Fruit fly (Drosophila melanogaster) whole organism, embryonic: Measurements from ENCODE around the gene Atu.
A peak's percentile ranks its signal among the peaks of the same experiment; 100 is the strongest.

Experiments used
- Antp ChIP-seq: fragments of 200-800 bp; sonication (Bioruptor generic); optimal IDR thresholded peaks from 3 replicates; lab custom pipeline; 2016; ENCODE audit warnings: missing biosample characterization, missing genetic modification characterization
- Awh ChIP-seq: fragments of 200-800 bp; sonication (Bioruptor generic); IDR thresholded peaks from 2 replicates; pipeline ENCODE4, ENCODE4 v1.3.6; 2022; ENCODE audit warnings: missing biosample characterization, missing genetic modification characterization
- CG10462 ChIP-seq: fragments of 200-800 bp; sonication (Bioruptor generic); optimal IDR thresholded peaks from 2 replicates; lab custom pipeline; 2016; ENCODE audit warnings: missing biosample characterization, missing genetic modification characterization
- CG11456 ChIP-seq: fragments of 200-800 bp; sonication (Bioruptor generic); IDR thresholded peaks from 3 replicates; pipeline ENCODE4 v1.3.6; 2022; ENCODE audit warnings: missing biosample characterization, missing genetic modification characterization
- CG13424 ChIP-seq: fragments of 200-800 bp; sonication (Bioruptor generic); optimal IDR thresholded peaks from 2 replicates; lab custom pipeline; 2019; ENCODE audit warnings: missing biosample characterization, mild to moderate bottlenecking, missing genetic modification characterization, moderate library complexity
- CG13624 ChIP-seq: fragments of 200-800 bp; sonication (Bioruptor generic); optimal IDR thresholded peaks from 2 replicates; lab custom pipeline; 2016; ENCODE audit warnings: missing biosample characterization, missing genetic modification characterization
- CG14667 ChIP-seq: fragments of 200-800 bp; sonication (Bioruptor generic); IDR thresholded peaks from 2 replicates; pipeline ENCODE4 v1.3.6; 2022; ENCODE audit warnings: missing biosample characterization, missing genetic modification characterization
- CG17612 ChIP-seq: fragments of 200-800 bp; sonication (Bioruptor generic); IDR thresholded peaks from 2 replicates; pipeline ENCODE4 v1.3.6; 2022; ENCODE audit warnings: missing biosample characterization, missing genetic modification characterization
- CG18599 ChIP-seq: fragments of 200-800 bp; sonication (Bioruptor generic); optimal IDR thresholded peaks from 3 replicates; lab custom pipeline; 2017; ENCODE audit warnings: missing biosample characterization, missing genetic modification characterization, mild to moderate bottlenecking, moderate library complexity, missing genetic modification reagents
- CG33557 ChIP-seq: fragments of 200-800 bp; sonication (Bioruptor generic); optimal IDR thresholded peaks from 2 replicates; lab custom pipeline; 2019; ENCODE audit warnings: missing biosample characterization, mild to moderate bottlenecking, missing genetic modification characterization, moderate library complexity
- CG3995 ChIP-seq: fragments of 200-800 bp; sonication (Bioruptor generic); optimal IDR thresholded peaks from 3 replicates; lab custom pipeline; 2016; ENCODE audit warnings: missing biosample characterization, missing genetic modification characterization
- CG4820 ChIP-seq: fragments of 200-800 bp; sonication (Bioruptor generic); optimal IDR thresholded peaks from 3 replicates; lab custom pipeline; 2016; ENCODE audit warnings: missing biosample characterization, missing genetic modification characterization
- CG5180 ChIP-seq: fragments of 200-800 bp; sonication (Bioruptor generic); optimal IDR thresholded peaks from 3 replicates; lab custom pipeline; 2017; ENCODE audit warnings: missing biosample characterization, missing genetic modification characterization, mild to moderate bottlenecking, moderate library complexity, missing genetic modification reagents
- CG7745 ChIP-seq: fragments of 200-800 bp; sonication (Bioruptor generic); optimal IDR thresholded peaks from 2 replicates; lab custom pipeline; 2018; ENCODE audit warnings: missing biosample characterization, mild to moderate bottlenecking, missing genetic modification characterization, moderate library complexity
- CG7963 ChIP-seq: fragments of 200-800 bp; sonication (Bioruptor generic); IDR thresholded peaks from 3 replicates; pipeline ENCODE4 v1.3.6; 2022; ENCODE audit warnings: missing biosample characterization, missing genetic modification characterization; ENCODE audit not compliant: partially characterized antibody
- CG8281 ChIP-seq: fragments of 200-800 bp; sonication (Bioruptor generic); optimal IDR thresholded peaks from 2 replicates; lab custom pipeline; 2018; ENCODE audit warnings: missing biosample characterization, mild to moderate bottlenecking, missing genetic modification characterization, moderate library complexity
- CHES-1-like ChIP-seq: fragments of 200-800 bp; sonication (Bioruptor generic); optimal IDR thresholded peaks from 2 replicates; lab custom pipeline; 2016; ENCODE audit warnings: missing biosample characterization, missing genetic modification characterization
- Camta ChIP-seq: fragments of 200-800 bp; sonication (Bioruptor generic); optimal IDR thresholded peaks from 2 replicates; lab custom pipeline; 2016; ENCODE audit warnings: missing biosample characterization, missing genetic modification characterization
- Chrac-16 ChIP-seq: fragments of 200-800 bp; sonication (Bioruptor generic); optimal IDR thresholded peaks from 3 replicates; lab custom pipeline; 2016; ENCODE audit warnings: missing biosample characterization, missing genetic modification characterization
- CrebB ChIP-seq: fragments of 200-800 bp; sonication (Bioruptor generic); optimal IDR thresholded peaks from 3 replicates; lab custom pipeline; 2018; ENCODE audit warnings: missing biosample characterization, mild to moderate bottlenecking, missing genetic modification characterization
- HmgZ ChIP-seq: fragments of 200-800 bp; sonication (Bioruptor generic); optimal IDR thresholded peaks from 2 replicates; lab custom pipeline; 2018; ENCODE audit warnings: missing biosample characterization, mild to moderate bottlenecking, missing genetic modification characterization
- Hr3 ChIP-seq: fragments of 200-800 bp; sonication (Bioruptor generic); optimal IDR thresholded peaks from 3 replicates; lab custom pipeline; 2016; ENCODE audit warnings: missing biosample characterization, missing genetic modification characterization
- Hr78 ChIP-seq, 2 experiments: fragments of 200-800 bp in 1 of 2; fragments of >200 bp in 1 of 2; sonication (Bioruptor generic) in 1 of 2; optimal IDR thresholded peaks; 2 replicates each; lab custom pipeline; 2017 to 2019; ENCODE audit warnings: missing biosample characterization in 2 of 2, missing genetic modification characterization in 2 of 2, mild to moderate bottlenecking in 1 of 2, moderate library complexity in 1 of 2
- MESR4 ChIP-seq: fragments of 200-800 bp; sonication (Bioruptor generic); optimal IDR thresholded peaks from 2 replicates; lab custom pipeline; 2018; ENCODE audit warnings: missing biosample characterization, mild to moderate bottlenecking, missing genetic modification characterization, moderate library complexity
- Pdp1 ChIP-seq, 2 experiments: fragments of 200-800 bp; sonication (Bioruptor generic); optimal IDR thresholded peaks; 3 replicates each; lab custom pipeline; 2016; ENCODE audit warnings: missing biosample characterization in 2 of 2, missing genetic modification characterization in 2 of 2, mild to moderate bottlenecking in 1 of 2, moderate library complexity in 1 of 2
- Sox100B ChIP-seq: fragments of 200-800 bp; sonication (Bioruptor generic); optimal IDR thresholded peaks from 3 replicates; lab custom pipeline; 2018; ENCODE audit warnings: missing biosample characterization, mild to moderate bottlenecking, missing genetic modification characterization
- Sox102F ChIP-seq: fragments of 200-800 bp; sonication (Bioruptor generic); optimal IDR thresholded peaks from 2 replicates; lab custom pipeline; 2018; ENCODE audit warnings: missing biosample characterization, mild to moderate bottlenecking, missing genetic modification characterization, moderate library complexity
- Xbp1 ChIP-seq: fragments of 200-800 bp; sonication (Bioruptor generic); optimal IDR thresholded peaks from 3 replicates; lab custom pipeline; 2016; ENCODE audit warnings: missing biosample characterization, mild to moderate bottlenecking, missing genetic modification characterization
- abd-A ChIP-seq: fragments of 200-800 bp; sonication (Bioruptor generic); optimal IDR thresholded peaks from 3 replicates; lab custom pipeline; 2019; ENCODE audit warnings: missing biosample characterization, mild to moderate bottlenecking, missing genetic modification characterization, moderate library complexity
- aop ChIP-seq: fragments of 200-800 bp; sonication (Bioruptor generic); IDR thresholded peaks from 2 replicates; pipeline ENCODE4 v1.3.6; 2022; ENCODE audit warnings: missing biosample characterization, missing genetic modification characterization
- ara ChIP-seq: fragments of 200-800 bp; sonication (Bioruptor generic); IDR thresholded peaks from 2 replicates; pipeline ENCODE4 v1.3.6; 2022; ENCODE audit warnings: missing biosample characterization, missing genetic modification characterization
- ase ChIP-seq: fragments of 200-800 bp; sonication (Bioruptor generic); IDR thresholded peaks from 3 replicates; pipeline ENCODE4 v1.3.6; 2022; ENCODE audit warnings: missing biosample characterization, missing genetic modification characterization
- br ChIP-seq: fragments of >200 bp; optimal IDR thresholded peaks from 2 replicates; lab custom pipeline; 2017
- cg ChIP-seq: fragments of 200-800 bp; sonication (Bioruptor generic); optimal IDR thresholded peaks from 3 replicates; lab custom pipeline; 2019; ENCODE audit warnings: missing biosample characterization, mild to moderate bottlenecking, missing genetic modification characterization, moderate library complexity
- cwo ChIP-seq: fragments of 200-800 bp; sonication (Bioruptor generic); optimal IDR thresholded peaks from 3 replicates; lab custom pipeline; 2017; ENCODE audit warnings: missing biosample characterization, missing genetic modification characterization, mild to moderate bottlenecking, moderate library complexity, missing genetic modification reagents
- ftz-f1 ChIP-seq: fragments of 200-800 bp; sonication (Bioruptor generic); optimal IDR thresholded peaks from 2 replicates; lab custom pipeline; 2016; ENCODE audit warnings: missing biosample characterization, missing genetic modification characterization
- ken ChIP-seq: fragments of 200-800 bp; sonication (Bioruptor generic); IDR thresholded peaks from 3 replicates; pipeline ENCODE4 v1.3.6; 2022; ENCODE audit warnings: missing biosample characterization, missing genetic modification characterization
- mirr ChIP-seq: fragments of 200-800 bp; sonication (Bioruptor generic); optimal IDR thresholded peaks from 3 replicates; lab custom pipeline; 2018; ENCODE audit warnings: missing biosample characterization, mild to moderate bottlenecking, missing genetic modification characterization
- mld ChIP-seq: fragments of 200-800 bp; sonication (Bioruptor generic); IDR thresholded peaks from 3 replicates; pipeline ENCODE4 v1.3.6; 2022; ENCODE audit warnings: missing biosample characterization, missing genetic modification characterization; ENCODE audit not compliant: partially characterized antibody
- nerfin-2 ChIP-seq: fragments of 200-800 bp; sonication (Bioruptor generic); IDR thresholded peaks from 2 replicates; pipeline ENCODE4 v1.3.6; 2022; ENCODE audit warnings: missing biosample characterization, missing genetic modification characterization; ENCODE audit not compliant: partially characterized antibody
- p53 ChIP-seq: fragments of 200-800 bp; sonication (Bioruptor generic); optimal IDR thresholded peaks from 2 replicates; lab custom pipeline; 2016; ENCODE audit warnings: missing biosample characterization, missing genetic modification characterization
- pan ChIP-seq, 4 experiments: fragments of >200 bp in 3 of 4; fragments of 200-800 bp in 1 of 4; sonication (Bioruptor generic) in 1 of 4; optimal IDR thresholded peaks in 3 of 4; IDR thresholded peaks in 1 of 4; 2 replicates each; pipeline versions ENCODE4 v1.3.6 to Lab custom; 2017 to 2022; ENCODE audit warnings: missing biosample characterization in 2 of 4, missing genetic modification characterization in 2 of 4, mixed read lengths in 1 of 4
- phol ChIP-seq: fragments of 200-800 bp; sonication (Bioruptor generic); optimal IDR thresholded peaks from 3 replicates; lab custom pipeline; 2018; ENCODE audit warnings: missing biosample characterization, mild to moderate bottlenecking, missing genetic modification characterization, moderate library complexity
- pros ChIP-seq: fragments of 200-800 bp; sonication (Bioruptor generic); optimal IDR thresholded peaks from 3 replicates; lab custom pipeline; 2019; ENCODE audit warnings: missing biosample characterization, mild to moderate bottlenecking, missing genetic modification characterization, moderate library complexity
- ro ChIP-seq: fragments of 200-800 bp; sonication (Bioruptor generic); IDR thresholded peaks from 2 replicates; pipeline ENCODE4 v1.3.6; 2022; ENCODE audit warnings: missing biosample characterization, missing genetic modification characterization
- row ChIP-seq: fragments of 200-800 bp; sonication (Bioruptor generic); IDR thresholded peaks from 3 replicates; pipeline ENCODE4 v1.3.6; 2022; ENCODE audit warnings: missing biosample characterization, missing genetic modification characterization
- shn ChIP-seq: fragments of 200-800 bp; sonication (Bioruptor generic); optimal IDR thresholded peaks from 3 replicates; lab custom pipeline; 2016; ENCODE audit warnings: missing biosample characterization, missing genetic modification characterization
- sim ChIP-seq: fragments of 200-800 bp; sonication (Bioruptor generic); IDR thresholded peaks from 2 replicates; pipeline ENCODE4 v1.3.6; 2022; ENCODE audit warnings: missing biosample characterization, missing genetic modification characterization
- trem ChIP-seq: fragments of 200-800 bp; optimal IDR thresholded peaks from 3 replicates; lab custom pipeline; 2019; ENCODE audit warnings: missing biosample characterization, mild to moderate bottlenecking, missing genetic modification characterization, moderate library complexity
- wor ChIP-seq: fragments of 200-800 bp; sonication (Bioruptor generic); IDR thresholded peaks from 2 replicates; pipeline ENCODE4 v1.3.6; 2022; ENCODE audit warnings: missing biosample characterization, missing genetic modification characterization

Atu gene

DNA sequence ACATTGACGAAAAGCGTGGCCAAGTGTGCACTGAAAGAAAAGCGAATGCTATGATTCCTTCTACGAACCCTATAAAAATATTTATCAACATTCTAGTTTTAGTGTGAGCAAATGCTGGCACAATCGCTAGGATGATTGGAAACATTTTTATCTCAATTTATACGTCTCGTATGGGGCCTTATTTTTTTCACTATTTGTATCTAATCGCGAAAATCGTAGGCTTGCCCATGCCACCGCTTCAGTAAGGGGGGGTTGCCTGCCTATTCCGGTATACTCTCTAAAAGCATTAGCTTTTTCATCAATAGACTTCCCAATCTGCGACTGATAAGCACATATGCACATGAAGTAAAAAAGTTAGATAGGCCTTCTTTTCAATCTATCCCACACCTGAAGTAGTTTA is 47.5 kb upstream of the Atu start (continued):
- TF ChIP-seq CG14667 (GFP tag; lab: Robert Waterston, UW), result peak; percentile 81
- TF ChIP-seq pros (GFP tag; lab: Kevin White, UChicago), result no peak
- peak; percentile 69 for TF ChIP-seq phol (tag; lab: Kevin White, UChicago)
- TF ChIP-seq abd-A (tag; lab: Kevin White, UChicago), result no peak
- no peak for TF ChIP-seq nerfin-2 (GFP tag; lab: Robert Waterston, UW)
- no peak for TF ChIP-seq CG7745 (tag; lab: Kevin White, UChicago)
- TF ChIP-seq aop, result peak; percentile 74
- TF ChIP-seq HmgZ, result peak; percentile 84
- peak; percentile 72 for TF ChIP-seq Sox100B (GFP tag; lab: Kevin White, UChicago)
- peak; percentile 90 for TF ChIP-seq ase (GFP tag; lab: Robert Waterston, UW)
- peak; percentile 65 for TF ChIP-seq CG4820
- TF ChIP-seq CG5180 (GFP tag; lab: Kevin White, UChicago), result peak; percentile 47
- TF ChIP-seq ro (GFP tag; lab: Robert Waterston, UW), result peak; percentile 36; the same call in 1 of the 2 replicates
- no peak for TF ChIP-seq CG7963 (GFP tag; lab: Robert Waterston, UW)
- TF ChIP-seq Pdp1 (GFP tag; optimal IDR thresholded peaks at IDR 0.05; lab: Kevin White, UChicago), result peak; percentile 74 to 78
- TF ChIP-seq mirr, result peak; percentile 92
- peak; percentile 76 for TF ChIP-seq Xbp1 (GFP tag; lab: Kevin White, UChicago)
- peak; percentile 72 for TF ChIP-seq sim
- peak; percentile 91 for TF ChIP-seq CG18599 (GFP tag; lab: Kevin White, UChicago)
- TF ChIP-seq CG13624 (GFP tag; lab: Kevin White, UChicago), result peak; percentile 58
- TF ChIP-seq br, result no peak
- peak; percentile 81 for TF ChIP-seq cwo (GFP tag; lab: Kevin White, UChicago)
- peak; percentile 75 for TF ChIP-seq wor
- peak; percentile 92 for TF ChIP-seq row
- no peak for TF ChIP-seq cg
- TF ChIP-seq Hr78 (GFP tag; optimal IDR thresholded peaks at IDR 0.05; lab: Kevin White, UChicago), result no peak
- TF ChIP-seq CHES-1-like, result peak; percentile 79
- TF ChIP-seq Chrac-16 (GFP tag; lab: Kevin White, UChicago), result peak; percentile 63
- peak; percentile 83 for TF ChIP-seq ara (GFP tag; lab: Robert Waterston, UW)
- TF ChIP-seq mld (GFP tag; lab: Robert Waterston, UW), result no peak
- TF ChIP-seq shn (GFP tag; lab: Kevin White, UChicago), result peak; percentile 71
- no peak for TF ChIP-seq pan (optimal IDR thresholded peaks at IDR 0.05; lab: Kevin White, UChicago)
- TF ChIP-seq pan (GFP tag; optimal IDR thresholded peaks at IDR 0.05 in 1 of 2, IDR thresholded peaks at IDR 0.05 in 1 of 2), result peak in 1 of 2 experiments; percentile 94
- TF ChIP-seq CG3995, result peak; percentile 6
- peak; percentile 53 for TF ChIP-seq CrebB
- peak; percentile 92 for TF ChIP-seq ken (GFP tag; lab: Robert Waterston, UW)
- TF ChIP-seq Sox102F (GFP tag; lab: Kevin White, UChicago), result no peak
- TF ChIP-seq MESR4 (GFP tag; lab: Kevin White, UChicago), result peak; percentile 4
- no peak for TF ChIP-seq ftz-f1 (GFP tag; lab: Kevin White, UChicago)
- peak; percentile 35 for TF ChIP-seq CG10462
- TF ChIP-seq Camta (GFP tag; lab: Kevin White, UChicago), result peak; percentile 77
- peak; percentile 62 for TF ChIP-seq CG8281 (tag; lab: Kevin White, UChicago)
- TF ChIP-seq CG17612 (GFP tag; lab: Robert Waterston, UW), result peak; percentile 69
- TF ChIP-seq CG11456 (GFP tag; lab: Robert Waterston, UW), result peak; percentile 83
- TF ChIP-seq p53 (GFP tag; lab: Kevin White, UChicago), result peak; percentile 10
- TF ChIP-seq CG33557 (GFP tag; lab: Kevin White, UChicago), result no peak
- peak; percentile 70 for TF ChIP-seq Antp (GFP tag; lab: Kevin White, UChicago)
- peak; percentile 79 for TF ChIP-seq CG13424
- no peak for TF ChIP-seq trem (tag; lab: Kevin White, UChicago)
- peak; percentile 74 for TF ChIP-seq Hr3
- TF ChIP-seq Awh, result peak; percentile 85
